Worm (Caenorhabditis elegans) whole organism, L4 larva: ENCODE data around the gene str-20.

ENCODE experiments used
- D1046.2 ChIP-seq: fragments of 200-800 bp; sonication (Bioruptor generic); IDR thresholded peaks from 2 replicates; pipeline ENCODE4 v1.3.6; 2022; ENCODE audit warnings: missing genetic modification characterization, missing compliant biosample characterization
- F37D6.2 ChIP-seq: sonication (generic microtip); optimal IDR thresholded peaks from 2 replicates; lab custom pipeline; 2016; ENCODE audit warnings: mild to moderate bottlenecking, missing genetic modification characterization, missing compliant biosample characterization
- R02D3.7 ChIP-seq: fragments of 150-350 bp; sonication (generic microtip); optimal IDR thresholded peaks from 3 replicates; lab custom pipeline; 2014; ENCODE audit warnings: missing biosample characterization, missing genetic modification characterization
- T26A8.4 ChIP-seq: fragments of 200-800 bp; sonication (Bioruptor generic); IDR thresholded peaks from 2 replicates; pipeline ENCODE4 v1.3.6; 2022; ENCODE audit warnings: missing genetic modification characterization, missing compliant biosample characterization
- Y105C5A.15 ChIP-seq: fragments of 200-800 bp; sonication (Bioruptor generic); IDR thresholded peaks from 2 replicates; pipeline ENCODE4 v1.3.6; 2022; ENCODE audit warnings: missing genetic modification characterization, missing compliant biosample characterization
- Y48G9A.11 ChIP-seq: fragments of 200-800 bp; sonication (Bioruptor generic); IDR thresholded peaks from 2 replicates; pipeline ENCODE4 v1.3.6; 2022; ENCODE audit warnings: missing genetic modification reagents, missing genetic modification characterization, missing compliant biosample characterization
- ZK337.2 ChIP-seq: fragments of 200-800 bp; sonication (Bioruptor generic); IDR thresholded peaks from 2 replicates; pipeline ENCODE4 v1.3.6; 2022; ENCODE audit warnings: missing genetic modification reagents, missing genetic modification characterization, missing compliant biosample characterization
- ZK546.5 ChIP-seq, 2 experiments: sonication (generic microtip); optimal IDR thresholded peaks; 2 replicates each; lab custom pipeline; 2017; ENCODE audit warnings: missing biosample characterization in 2 of 2, missing genetic modification characterization in 2 of 2
- aly-2 ChIP-seq: sonication (generic microtip); optimal IDR thresholded peaks from 2 replicates; lab custom pipeline; 2018; ENCODE audit warnings: missing biosample characterization, missing genetic modification characterization
- ama-1 ChIP-seq: fragments of 150-350 bp; optimal IDR thresholded peaks from 2 replicates; lab custom pipeline; 2014; ENCODE audit warnings: inconsistent platforms, mixed read lengths
- arid-1 ChIP-seq: fragments of 200-800 bp; sonication (Bioruptor generic); conservative IDR thresholded peaks from 2 replicates; pipeline ENCODE4 v1.3.6; 2022; ENCODE audit warnings: missing genetic modification reagents, missing genetic modification characterization, missing compliant biosample characterization
- ceh-20 ChIP-seq: fragments of 200-800 bp; sonication (Bioruptor generic); IDR thresholded peaks from 2 replicates; pipeline ENCODE4 v1.3.6; 2022; ENCODE audit warnings: missing genetic modification reagents, missing genetic modification characterization, missing compliant biosample characterization
- ceh-28 ChIP-seq: fragments of 150-350 bp; optimal IDR thresholded peaks from 2 replicates; lab custom pipeline; 2014; ENCODE audit warnings: missing biosample characterization, missing genetic modification reagents, missing genetic modification characterization
- ceh-32 ChIP-seq: sonication (generic microtip); optimal IDR thresholded peaks from 2 replicates; lab custom pipeline; 2016; ENCODE audit warnings: mild to moderate bottlenecking, missing genetic modification characterization, missing compliant biosample characterization; ENCODE audit not compliant: poor library complexity
- ceh-62 ChIP-seq: sonication (generic microtip); optimal IDR thresholded peaks from 2 replicates; lab custom pipeline; 2017; ENCODE audit warnings: missing biosample characterization, missing genetic modification characterization
- ceh-82 ChIP-seq: sonication (generic microtip); optimal IDR thresholded peaks from 2 replicates; lab custom pipeline; 2017; ENCODE audit warnings: missing biosample characterization, missing genetic modification characterization
- dmd-6 ChIP-seq: fragments of 200-800 bp; sonication (Bioruptor generic); IDR thresholded peaks from 2 replicates; pipeline ENCODE4 v1.3.6; 2022; ENCODE audit warnings: missing genetic modification reagents, missing genetic modification characterization, missing compliant biosample characterization
- dmd-8 ChIP-seq: fragments of 200-800 bp; sonication (Bioruptor generic); IDR thresholded peaks from 2 replicates; pipeline ENCODE4 v1.3.6; 2022; ENCODE audit warnings: missing genetic modification characterization, missing compliant biosample characterization
- dpl-1 ChIP-seq: fragments of 150-350 bp; optimal IDR thresholded peaks from 2 replicates; lab custom pipeline; 2014; ENCODE audit warnings: missing biosample characterization, missing genetic modification reagents, missing genetic modification characterization
- duxl-1 ChIP-seq: sonication (generic microtip); optimal IDR thresholded peaks from 2 replicates; lab custom pipeline; 2016; ENCODE audit warnings: mild to moderate bottlenecking, missing genetic modification characterization, moderate library complexity, missing compliant biosample characterization; ENCODE audit not compliant: poor library complexity
- dve-1 ChIP-seq: sonication (generic microtip); optimal IDR thresholded peaks from 2 replicates; lab custom pipeline; 2017; ENCODE audit warnings: antibody characterized with exemption, mild to moderate bottlenecking, missing genetic modification characterization, missing compliant biosample characterization; ENCODE audit not compliant: insufficient read depth
- egl-27 ChIP-seq: sonication (generic microtip); optimal IDR thresholded peaks from 3 replicates; lab custom pipeline; 2017; ENCODE audit warnings: missing biosample characterization, missing genetic modification reagents, missing genetic modification characterization
- fkh-10 ChIP-seq: fragments of 150-350 bp; optimal IDR thresholded peaks from 2 replicates; lab custom pipeline; 2014; ENCODE audit warnings: missing biosample characterization, missing genetic modification reagents, missing genetic modification characterization
- gei-8 ChIP-seq: fragments of 200-800 bp; sonication (Bioruptor generic); optimal IDR thresholded peaks from 2 replicates; lab custom pipeline; 2018; ENCODE audit warnings: mild to moderate bottlenecking, missing genetic modification characterization, missing compliant biosample characterization
- hlh-11 ChIP-seq: fragments of 200-800 bp; sonication (Bioruptor generic); optimal IDR thresholded peaks from 2 replicates; lab custom pipeline; 2018; ENCODE audit warnings: mild to moderate bottlenecking, missing genetic modification characterization, missing compliant biosample characterization
- hmg-1.1 ChIP-seq: fragments of 200-800 bp; sonication (Bioruptor generic); IDR thresholded peaks from 2 replicates; pipeline ENCODE4 v1.3.6; 2022; ENCODE audit warnings: missing genetic modification reagents, missing genetic modification characterization, missing compliant biosample characterization
- lim-7 ChIP-seq: fragments of 200-800 bp; sonication (Bioruptor generic); IDR thresholded peaks from 2 replicates; pipeline ENCODE4 v1.3.6; 2022; ENCODE audit warnings: missing genetic modification characterization, missing compliant biosample characterization
- lin-13 ChIP-seq: fragments of 150-350 bp; optimal IDR thresholded peaks from 2 replicates; lab custom pipeline; 2014; ENCODE audit warnings: missing biosample characterization, missing genetic modification reagents, missing genetic modification characterization
- lin-15B ChIP-seq: fragments of 150-350 bp; sonication (generic microtip); optimal IDR thresholded peaks from 3 replicates; lab custom pipeline; 2014; ENCODE audit warnings: missing biosample characterization, missing genetic modification characterization
- lir-3 ChIP-seq: sonication (generic microtip); optimal IDR thresholded peaks from 2 replicates; lab custom pipeline; 2016; ENCODE audit warnings: mild to moderate bottlenecking, missing genetic modification characterization, missing compliant biosample characterization
- lsy-2 ChIP-seq, 2 experiments: fragments of 150-350 bp in 1 of 2; sonication (generic microtip) in 1 of 2; optimal IDR thresholded peaks; 2 replicates each; lab custom pipeline; 2014 to 2017; ENCODE audit warnings: missing biosample characterization in 2 of 2, missing genetic modification characterization in 2 of 2
- madf-5 ChIP-seq, 2 experiments: fragments of 200-800 bp; sonication (Bioruptor generic); IDR thresholded peaks; 2 replicates each; pipeline ENCODE4 v1.3.6; 2022; ENCODE audit warnings: missing compliant biosample characterization in 2 of 2, missing genetic modification characterization in 2 of 2
- mdl-1 ChIP-seq, 2 experiments: fragments of 150-350 bp in 1 of 2; sonication (generic microtip) in 1 of 2; optimal IDR thresholded peaks; 2 replicates each; lab custom pipeline; 2014 to 2017; ENCODE audit warnings: missing biosample characterization in 2 of 2, missing genetic modification characterization in 2 of 2
- mdt-29 ChIP-seq: fragments of 200-800 bp; sonication (Bioruptor generic); IDR thresholded peaks from 2 replicates; pipeline ENCODE4 v1.3.6; 2022; ENCODE audit warnings: missing genetic modification reagents, missing genetic modification characterization, missing compliant biosample characterization
- mes-2 ChIP-seq: sonication (generic microtip); optimal IDR thresholded peaks from 2 replicates; lab custom pipeline; 2016; ENCODE audit warnings: missing genotype, mild to moderate bottlenecking, missing genetic modification characterization, missing compliant biosample characterization; ENCODE audit not compliant: poor library complexity, severe bottlenecking
- mxl-3 ChIP-seq: fragments of 200-800 bp; sonication (Bioruptor generic); optimal IDR thresholded peaks from 2 replicates; lab custom pipeline; 2018; ENCODE audit warnings: mild to moderate bottlenecking, missing genetic modification characterization, missing compliant biosample characterization
- nhr-102 ChIP-seq: sonication (generic microtip); optimal IDR thresholded peaks from 2 replicates; lab custom pipeline; 2016; ENCODE audit warnings: mild to moderate bottlenecking, missing genetic modification characterization, moderate library complexity, missing compliant biosample characterization
- nhr-111 ChIP-seq: fragments of 200-800 bp; sonication (Bioruptor generic); optimal IDR thresholded peaks from 2 replicates; lab custom pipeline; 2018; ENCODE audit warnings: mild to moderate bottlenecking, missing genetic modification characterization, missing compliant biosample characterization
- nhr-237 ChIP-seq: sonication (generic microtip); optimal IDR thresholded peaks from 2 replicates; lab custom pipeline; 2017; ENCODE audit warnings: missing biosample characterization, missing genetic modification characterization
- nhr-25 ChIP-seq: sonication (generic microtip); optimal IDR thresholded peaks from 2 replicates; lab custom pipeline; 2017; ENCODE audit warnings: missing genetic modification characterization, mild to moderate bottlenecking, missing compliant biosample characterization, antibody characterized with exemption, moderate library complexity, borderline replicate concordance; ENCODE audit not compliant: insufficient read depth
- nhr-42 ChIP-seq: fragments of 200-800 bp; sonication (Bioruptor generic); IDR thresholded peaks from 2 replicates; pipeline ENCODE4 v1.3.6; 2022; ENCODE audit warnings: missing genetic modification characterization, missing compliant biosample characterization
- nhr-6 ChIP-seq: fragments of 150-350 bp; optimal IDR thresholded peaks from 2 replicates; lab custom pipeline; 2014; ENCODE audit warnings: missing biosample characterization, missing genetic modification characterization
- rbr-2 ChIP-seq: sonication (generic microtip); optimal IDR thresholded peaks from 2 replicates; lab custom pipeline; 2016; ENCODE audit warnings: missing genotype, missing genetic modification characterization, missing compliant biosample characterization
- saeg-2 ChIP-seq: fragments of 200-800 bp; sonication (Bioruptor generic); IDR thresholded peaks from 2 replicates; pipeline ENCODE4 v1.3.6; 2022; ENCODE audit warnings: missing genetic modification reagents, missing genetic modification characterization, missing compliant biosample characterization
- snpc-4 ChIP-seq: fragments of 150-350 bp; optimal IDR thresholded peaks from 2 replicates; lab custom pipeline; 2014; ENCODE audit warnings: missing biosample characterization, missing genetic modification characterization
- vab-7 ChIP-seq: fragments of 200-800 bp; sonication (Bioruptor generic); IDR thresholded peaks from 2 replicates; pipeline ENCODE4 v1.3.6; 2022; ENCODE audit warnings: missing genetic modification reagents, missing genetic modification characterization, missing compliant biosample characterization
- zfp-3 ChIP-seq: fragments of 200-800 bp; sonication (Bioruptor generic); conservative IDR thresholded peaks from 2 replicates; pipeline ENCODE4 v1.3.6; 2022; ENCODE audit warnings: missing genetic modification reagents, missing genetic modification characterization, missing compliant biosample characterization

str-20 gene

DNA sequence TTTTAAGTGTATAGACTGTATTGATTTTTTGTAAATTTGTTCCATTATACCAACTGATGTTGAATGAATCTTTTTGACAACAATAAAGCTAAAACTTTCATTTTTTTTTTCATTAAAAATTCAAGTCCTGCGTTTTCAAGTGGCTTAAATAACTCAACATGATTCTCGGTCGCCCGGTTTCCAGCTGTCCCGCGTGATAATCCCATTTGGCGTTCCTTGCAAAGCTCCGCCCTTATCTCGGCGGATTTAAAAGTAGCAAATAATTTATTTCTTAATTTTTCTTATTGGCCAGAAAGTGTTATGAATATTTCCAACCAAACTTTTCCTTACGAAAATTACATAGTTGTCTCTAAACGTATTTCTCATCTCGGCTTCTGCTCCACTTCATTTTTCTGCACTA, at the start of gene str-20:
Gene str-20 (plus strand): TSS at position 301 of the 400 bp plus-strand sequence.
- TF ChIP-seq hmg-1.1 (no peak), lir-3 (tag; lab: Kevin White, UChicago) (no peak), nhr-42 (GFP tag; lab: Robert Waterston, UW) (no peak), rbr-2 (tag; lab: Kevin White, UChicago) (no peak), ceh-82 (tag; lab: Kevin White, UChicago) (no peak), D1046.2 (GFP tag; lab: Robert Waterston, UW) (no peak), saeg-2 (GFP tag; lab: Robert Waterston, UW) (no peak)

DNA sequence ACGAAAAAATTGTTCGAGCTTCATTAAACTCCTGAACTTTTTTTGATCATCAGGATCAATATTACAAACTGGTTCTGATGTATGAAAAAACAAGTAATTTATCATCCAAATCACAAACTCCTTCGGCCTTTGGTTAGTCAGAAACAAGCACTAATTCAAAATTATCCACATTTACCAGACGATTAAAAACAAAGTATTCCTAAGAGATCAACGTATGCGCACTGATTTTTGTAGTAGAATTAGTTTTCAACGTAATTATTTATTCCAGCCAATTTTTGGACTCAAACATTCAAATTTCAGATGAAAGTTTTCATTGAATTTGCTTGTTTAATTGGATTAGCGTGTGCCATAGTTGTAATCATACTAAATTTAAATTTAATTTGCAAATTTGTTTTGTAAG, 49.4 kb upstream of the str-20 start, which contains the start of gene srbc-38:
Gene srbc-38 (plus strand): TSS at position 301 of the 400 bp plus-strand sequence.
- TF ChIP-seq lin-13 (GFP tag; lab: Kevin White, UChicago) (no peak), hlh-11 (tag; lab: Kevin White, UChicago) (no peak), gei-8 (no peak), rbr-2 (tag; lab: Kevin White, UChicago) (no peak), egl-27 (tag; lab: Kevin White, UChicago) (no peak), dmd-8 (GFP tag; lab: Robert Waterston, UW) (no peak), vab-7 (GFP tag; lab: Robert Waterston, UW) (no peak), mdt-29 (GFP tag; lab: Robert Waterston, UW) (no peak), hmg-1.1 (no peak), fkh-10 (no peak), nhr-25 (tag; lab: Kevin White, UChicago) (no peak), duxl-1 (tag; lab: Kevin White, UChicago) (no peak), nhr-111 (GFP tag; lab: Kevin White, UChicago) (no peak), mes-2 (no peak), madf-5 (GFP tag; IDR thresholded peaks at IDR 0.05; lab: Robert Waterston, UW) (no peak)

DNA sequence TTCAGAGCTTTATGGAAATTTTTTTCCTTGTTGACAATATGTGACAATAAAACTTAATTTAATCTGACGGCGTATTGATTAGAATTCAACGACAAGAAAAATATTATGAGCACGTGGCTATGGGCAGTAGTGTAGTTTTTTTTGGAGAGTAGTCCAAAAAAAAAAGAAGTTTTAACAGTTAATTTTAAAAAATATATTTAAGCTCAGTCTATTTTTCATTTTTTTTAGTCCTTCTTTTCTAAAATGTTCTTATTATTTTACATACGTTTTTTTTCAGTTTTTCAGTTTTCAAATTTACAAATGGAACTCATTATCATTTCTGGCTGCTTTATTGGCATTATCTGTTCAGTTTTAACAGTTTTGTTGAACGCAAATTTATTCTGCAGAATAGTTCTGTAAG, 47.5 kb upstream of the str-20 start, which contains the start of gene srbc-39:
Gene srbc-39 (plus strand): TSS at position 301 of the 400 bp plus-strand sequence.
- no peak for TF ChIP-seq ZK546.5 (tag; optimal IDR thresholded peaks at IDR 0.05; lab: Kevin White, UChicago)
- TF ChIP-seq dve-1 (tag; lab: Kevin White, UChicago): no peak
- TF ChIP-seq aly-2: no peak
- TF ChIP-seq arid-1: no peak
- TF ChIP-seq zfp-3 (GFP tag; lab: Robert Waterston, UW): no peak
- no peak for TF ChIP-seq lsy-2 (tag; optimal IDR thresholded peaks at IDR 0.05; lab: Kevin White, UChicago)
- no peak for TF ChIP-seq F37D6.2 (tag; lab: Kevin White, UChicago)
- TF ChIP-seq mxl-3 (GFP tag; lab: Kevin White, UChicago): no peak
- TF ChIP-seq nhr-102 (tag; lab: Kevin White, UChicago): no peak
- no peak for TF ChIP-seq saeg-2 (GFP tag; lab: Robert Waterston, UW)
- no peak for TF ChIP-seq Y48G9A.11
- TF ChIP-seq mdl-1 (tag; optimal IDR thresholded peaks at IDR 0.05; lab: Kevin White, UChicago): no peak
- TF ChIP-seq nhr-25 (tag; lab: Kevin White, UChicago): no peak

DNA sequence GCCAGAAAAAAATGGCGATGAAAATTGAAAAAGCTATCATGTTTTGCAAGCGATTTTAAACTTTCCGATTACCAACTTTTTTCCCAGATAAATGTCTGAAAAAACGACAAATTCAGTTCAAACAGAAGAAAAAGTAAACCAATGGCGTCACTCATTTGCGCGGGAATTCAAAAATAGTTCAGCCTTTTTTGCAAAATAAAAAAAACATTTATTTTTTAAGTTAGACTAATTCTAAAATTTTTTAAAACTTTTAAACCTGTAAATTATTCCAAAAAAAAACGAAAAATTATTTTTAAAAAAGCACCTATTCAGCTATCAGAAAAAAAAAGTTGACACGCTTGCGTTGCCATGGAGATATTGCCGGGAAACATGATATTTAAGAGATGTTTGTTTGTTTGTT, 43.4 kb upstream of the str-20 start, which contains the start of gene cyp-33C11:
Gene cyp-33C11 (minus strand): TSS at position 101 of the 400 bp plus-strand sequence.
- TF ChIP-seq Y105C5A.15 (GFP tag; lab: Robert Waterston, UW) (no peak), ama-1 (no peak), dpl-1 (GFP tag; lab: Kevin White, UChicago) (no peak), egl-27 (tag; lab: Kevin White, UChicago) (no peak), ceh-32 (tag; lab: Kevin White, UChicago) (no peak), nhr-6 (tag; lab: Kevin White, UChicago) (no peak), T26A8.4 (GFP tag; lab: Robert Waterston, UW) (no peak), ceh-28 (no peak), duxl-1 (tag; lab: Kevin White, UChicago) (no peak), R02D3.7 (tag; lab: Kevin White, UChicago) (no peak), ceh-62 (tag; lab: Kevin White, UChicago) (no peak), dmd-6 (no peak), lim-7 (GFP tag; lab: Robert Waterston, UW) (no peak), snpc-4 (tag; lab: Kevin White, UChicago) (no peak), lin-15B (tag; lab: Kevin White, UChicago) (no peak), nhr-237 (tag; lab: Kevin White, UChicago) (no peak), ceh-20 (GFP tag; lab: Robert Waterston, UW) (no peak), ZK337.2 (no peak), ZK546.5 (tag; optimal IDR thresholded peaks at IDR 0.05; lab: Kevin White, UChicago) (no peak)
